Fruit fly (Drosophila melanogaster): ENCODE data around the gene BBS5.
A peak's percentile ranks its signal among the peaks of the same experiment; 100 is the strongest.

BBS5 gene

dm6 chr3R:4816018-4816417 is at the start of gene BBS5:
BBS5 (plus strand) TSS chr3R:4816318.
- no peak for TF ChIP-seq Snoo (tag; optimal IDR thresholded peaks at IDR 0.05)
- no peak for TF ChIP-seq CG4496 (GFP tag; IDR thresholded peaks at IDR 0.05)
- TF ChIP-seq CG14655 (GFP tag; optimal IDR thresholded peaks at IDR 0.05) = no peak
- no peak for TF ChIP-seq CG17806 (tag; optimal IDR thresholded peaks at IDR 0.05)
- no peak for TF ChIP-seq CG12605 (GFP tag; IDR thresholded peaks at IDR 0.05)
- TF ChIP-seq D1 (tag; optimal IDR thresholded peaks at IDR 0.05) = no peak

- peak; percentile 0 for TF ChIP-seq CG13204 (GFP tag; optimal IDR thresholded peaks at IDR 0.05)
- TF ChIP-seq CG14655 (GFP tag; optimal IDR thresholded peaks at IDR 0.05) = peak; percentile 48
- no peak for TF ChIP-seq CG10348 (GFP tag; IDR thresholded peaks at IDR 0.05)
- TF ChIP-seq fd96Ca (GFP tag; IDR thresholded peaks at IDR 0.05) = 0 out of 3 replicates have a peak, but pooled peaks have one; percentile 35
- no peak for TF ChIP-seq CG8301 (tag; optimal IDR thresholded peaks at IDR 0.05)
- no peak for TF ChIP-seq CG15710 (tag; optimal IDR thresholded peaks at IDR 0.05)
Observed at dm6 chr3R:4768711-4769239, 47.3 kb upstream of the BBS5 start.

dm6 chr3R:4771319-4771718 is 44.8 kb upstream of the BBS5 start:
- TF ChIP-seq CG17806 (tag; optimal IDR thresholded peaks at IDR 0.05) (no peak), CG8301 (tag; optimal IDR thresholded peaks at IDR 0.05) (no peak), CG32121 (GFP tag; IDR thresholded peaks at IDR 0.05) (no peak), gl (tag; optimal IDR thresholded peaks at IDR 0.05) (no peak), CG10348 (GFP tag; IDR thresholded peaks at IDR 0.05) (no peak), Pif1B (GFP tag; optimal IDR thresholded peaks at IDR 0.05) (no peak), CG34367 (tag; optimal IDR thresholded peaks at IDR 0.05) (no peak), CG8159 (tag; optimal IDR thresholded peaks at IDR 0.05) (no peak), CG14655 (GFP tag; optimal IDR thresholded peaks at IDR 0.05) (no peak), EcR (GFP tag; optimal IDR thresholded peaks at IDR 0.05) (no peak), CG13204 (GFP tag; optimal IDR thresholded peaks at IDR 0.05) (no peak), D1 (tag; optimal IDR thresholded peaks at IDR 0.05) (no peak), CG9948 (tag; optimal IDR thresholded peaks at IDR 0.05) (no peak), Ets98B (GFP tag; IDR thresholded peaks at IDR 0.05) (no peak), Pif1A (GFP tag; optimal IDR thresholded peaks at IDR 0.05) (no peak), CG12605 (GFP tag; IDR thresholded peaks at IDR 0.05) (no peak), Snoo (tag; optimal IDR thresholded peaks at IDR 0.05) (no peak), fd96Ca (GFP tag; IDR thresholded peaks at IDR 0.05) (no peak), CG4496 (GFP tag; IDR thresholded peaks at IDR 0.05) (no peak), rn (GFP tag; IDR thresholded peaks at IDR 0.05) (no peak)

dm6 chr3R:4773097-4773496 is 43.0 kb upstream of the BBS5 start, which contains the start of gene CG44098:
CG44098 (minus strand) TSS chr3R:4773197.
- TF ChIP-seq CG8159 (tag; optimal IDR thresholded peaks at IDR 0.05) (no peak), EcR (GFP tag; optimal IDR thresholded peaks at IDR 0.05) (no peak), Ets98B (GFP tag; IDR thresholded peaks at IDR 0.05) (no peak), CG17806 (tag; optimal IDR thresholded peaks at IDR 0.05) (no peak), D1 (tag; optimal IDR thresholded peaks at IDR 0.05) (no peak), CG12605 (GFP tag; IDR thresholded peaks at IDR 0.05) (no peak)

- no peak for TF ChIP-seq CG8159 (tag; optimal IDR thresholded peaks at IDR 0.05)
- TF ChIP-seq CG34367 (tag; optimal IDR thresholded peaks at IDR 0.05) = no peak
- no peak for TF ChIP-seq Snoo (tag; optimal IDR thresholded peaks at IDR 0.05)
- no peak for TF ChIP-seq CG9948 (tag; optimal IDR thresholded peaks at IDR 0.05)
- TF ChIP-seq CG14655 (GFP tag; optimal IDR thresholded peaks at IDR 0.05) = no peak
- TF ChIP-seq D1 (tag; optimal IDR thresholded peaks at IDR 0.05) = no peak
- no peak for TF ChIP-seq Pif1B (GFP tag; optimal IDR thresholded peaks at IDR 0.05)
- TF ChIP-seq CG13204 (GFP tag; optimal IDR thresholded peaks at IDR 0.05) = no peak
- TF ChIP-seq CG32121 (GFP tag; IDR thresholded peaks at IDR 0.05) = no peak
- no peak for TF ChIP-seq EcR (GFP tag; optimal IDR thresholded peaks at IDR 0.05)
- no peak for TF ChIP-seq CG15710 (tag; optimal IDR thresholded peaks at IDR 0.05)
- TF ChIP-seq CG4496 (GFP tag; IDR thresholded peaks at IDR 0.05) = no peak
- TF ChIP-seq Pif1A (GFP tag; optimal IDR thresholded peaks at IDR 0.05) = no peak
Observed at dm6 chr3R:4774953-4775352, 41.2 kb upstream of the BBS5 start, which contains the start of gene CG44088. CG44088 (minus strand) TSS chr3R:4775053.

- TF ChIP-seq gl (tag; optimal IDR thresholded peaks at IDR 0.05) = no peak
- 0 out of 2 replicates have a peak, but pooled peaks have one; percentile 12 for TF ChIP-seq CG32121 (GFP tag; IDR thresholded peaks at IDR 0.05)
- no peak for TF ChIP-seq Pif1A (GFP tag; optimal IDR thresholded peaks at IDR 0.05)
- no peak for TF ChIP-seq CG13204 (GFP tag; optimal IDR thresholded peaks at IDR 0.05)
- no peak for TF ChIP-seq CG12605 (GFP tag; IDR thresholded peaks at IDR 0.05)
- peak; percentile 54; the same call in 1 of the 3 replicates for TF ChIP-seq CG4496 (GFP tag; IDR thresholded peaks at IDR 0.05)
- TF ChIP-seq CG15710 (tag; optimal IDR thresholded peaks at IDR 0.05) = no peak
- TF ChIP-seq CG34367 (tag; optimal IDR thresholded peaks at IDR 0.05) = no peak
- TF ChIP-seq fd96Ca (GFP tag; IDR thresholded peaks at IDR 0.05) = no peak
- no peak for TF ChIP-seq Pif1B (GFP tag; optimal IDR thresholded peaks at IDR 0.05)
- no peak for TF ChIP-seq Snoo (tag; optimal IDR thresholded peaks at IDR 0.05)
- TF ChIP-seq CG17806 (tag; optimal IDR thresholded peaks at IDR 0.05) = no peak
- no peak for TF ChIP-seq CG14655 (GFP tag; optimal IDR thresholded peaks at IDR 0.05)
- no peak for TF ChIP-seq CG9948 (tag; optimal IDR thresholded peaks at IDR 0.05)
- peak; percentile 15; the same call in 1 of the 2 replicates for TF ChIP-seq Ets98B (GFP tag; IDR thresholded peaks at IDR 0.05)
- TF ChIP-seq CG10348 (GFP tag; IDR thresholded peaks at IDR 0.05) = no peak
- no peak for TF ChIP-seq CG8159 (tag; optimal IDR thresholded peaks at IDR 0.05)
- no peak for TF ChIP-seq rn (GFP tag; IDR thresholded peaks at IDR 0.05)
- TF ChIP-seq EcR (GFP tag; optimal IDR thresholded peaks at IDR 0.05) = no peak
- no peak for TF ChIP-seq CG8301 (tag; optimal IDR thresholded peaks at IDR 0.05)
- TF ChIP-seq D1 (tag; optimal IDR thresholded peaks at IDR 0.05) = no peak
Observed at dm6 chr3R:4775371-4775770, 40.7 kb upstream of the BBS5 start.

Data from whole organism, pupa.